Worm (Caenorhabditis elegans) whole organism, late embryonic: Measurements from ENCODE around the gene ZK616.2.

Source experiments
- ama-1 ChIP-seq: fragments of 150-350 bp; optimal IDR thresholded peaks from 2 replicates; lab custom pipeline; 2014
- ceh-18 ChIP-seq: sonication (generic microtip); optimal IDR thresholded peaks from 2 replicates; lab custom pipeline; 2016; ENCODE audit warnings: missing genetic modification characterization, missing compliant biosample characterization
- ceh-6 ChIP-seq: fragments of 200-800 bp; sonication (Bioruptor generic); optimal IDR thresholded peaks from 2 replicates; lab custom pipeline; 2018; ENCODE audit warnings: mild to moderate bottlenecking, missing genetic modification characterization, missing compliant biosample characterization
- dmd-4 ChIP-seq: sonication (generic microtip); optimal IDR thresholded peaks from 2 replicates; lab custom pipeline; 2016; ENCODE audit warnings: borderline replicate concordance, missing genetic modification characterization, missing compliant biosample characterization
- eyg-1 ChIP-seq: sonication (generic microtip); optimal IDR thresholded peaks from 2 replicates; lab custom pipeline; 2016; ENCODE audit warnings: missing genotype, missing genetic modification characterization, missing compliant biosample characterization
- hlh-30 ChIP-seq: sonication (generic microtip); optimal IDR thresholded peaks from 2 replicates; lab custom pipeline; 2017; ENCODE audit warnings: antibody characterized with exemption, missing genetic modification characterization, missing compliant biosample characterization; ENCODE audit not compliant: insufficient read depth
- hlh-8 ChIP-seq: sonication (generic microtip); optimal IDR thresholded peaks from 2 replicates; lab custom pipeline; 2016; ENCODE audit warnings: missing genotype, missing genetic modification characterization, missing compliant biosample characterization
- mec-3 ChIP-seq: sonication (generic microtip); optimal IDR thresholded peaks from 2 replicates; lab custom pipeline; 2016; ENCODE audit warnings: borderline replicate concordance, missing genetic modification characterization, missing compliant biosample characterization
- nhr-11 ChIP-seq: fragments of 150-350 bp; optimal IDR thresholded peaks from 2 replicates; lab custom pipeline; 2014; ENCODE audit warnings: missing biosample characterization, missing genetic modification characterization
- pat-9 ChIP-seq: fragments of 200-800 bp; sonication (Bioruptor generic); optimal IDR thresholded peaks from 2 replicates; lab custom pipeline; 2018; ENCODE audit warnings: mild to moderate bottlenecking, missing genetic modification characterization, moderate library complexity, missing compliant biosample characterization
- tbx-7 ChIP-seq: sonication (generic microtip); optimal IDR thresholded peaks from 2 replicates; lab custom pipeline; 2016; ENCODE audit warnings: missing genotype, missing genetic modification characterization, missing compliant biosample characterization

ce11 chrIV:5366567-5366966 is 31.1 kb upstream of the ZK616.2 start, which contains the start of gene sand-1:
- TF ChIP-seq pat-9 (tag; lab: Kevin White, UChicago) (no peak), ceh-6 (GFP tag; lab: Kevin White, UChicago) (no peak), mec-3 (tag; lab: Kevin White, UChicago) (no peak), tbx-7 (tag; lab: Kevin White, UChicago) (no peak), ceh-18 (tag; lab: Kevin White, UChicago) (no peak), nhr-11 (tag; lab: Kevin White, UChicago) (no peak), dmd-4 (tag; lab: Kevin White, UChicago) (no peak), hlh-8 (tag; lab: Kevin White, UChicago) (no peak), ama-1 (lab: Kevin White, UChicago) (no peak), eyg-1 (tag; lab: Kevin White, UChicago) (no peak), hlh-30 (tag; lab: Kevin White, UChicago) (no peak)
